Worm (Caenorhabditis elegans) whole organism, midembryonic: ENCODE data around the gene rps-3.

Experiments used
- T22C8.4 ChIP-seq: fragments of 200-800 bp; sonication (Bioruptor generic); IDR thresholded peaks from 2 replicates; pipeline ENCODE4 v1.3.6; 2022; ENCODE audit warnings: missing genetic modification characterization, missing compliant biosample characterization
- flt-1 ChIP-seq: fragments of 200-800 bp; sonication (Bioruptor generic); IDR thresholded peaks from 2 replicates; pipeline ENCODE4 v1.3.6; 2022; ENCODE audit warnings: missing genetic modification characterization, missing compliant biosample characterization
- klf-2 ChIP-seq: fragments of 200-800 bp; sonication (Bioruptor generic); conservative IDR thresholded peaks from 2 replicates; pipeline ENCODE4 v1.3.6; 2022; ENCODE audit warnings: missing genetic modification reagents, missing genetic modification characterization, missing compliant biosample characterization
- med-1 ChIP-seq: sonication (generic microtip); optimal IDR thresholded peaks from 2 replicates; lab custom pipeline; 2017; ENCODE audit warnings: missing genetic modification characterization, mild to moderate bottlenecking, missing compliant biosample characterization, antibody characterized with exemption, missing genetic modification reagents; ENCODE audit not compliant: insufficient read depth
- ref-1 ChIP-seq: fragments of 200-800 bp; sonication (Bioruptor generic); conservative IDR thresholded peaks from 2 replicates; pipeline ENCODE4 v1.3.6; 2022; ENCODE audit warnings: missing genetic modification reagents, missing genetic modification characterization, missing compliant biosample characterization
- tab-1 ChIP-seq: fragments of 200-800 bp; sonication (Bioruptor generic); IDR thresholded peaks from 2 replicates; pipeline ENCODE4 v1.3.6; 2022; ENCODE audit warnings: missing genetic modification characterization, missing compliant biosample characterization
- ztf-23 ChIP-seq: fragments of 200-800 bp; sonication (Bioruptor generic); IDR thresholded peaks from 2 replicates; pipeline ENCODE4 v1.3.6; 2022; ENCODE audit warnings: missing genetic modification reagents, missing genetic modification characterization, missing compliant biosample characterization

DNA sequence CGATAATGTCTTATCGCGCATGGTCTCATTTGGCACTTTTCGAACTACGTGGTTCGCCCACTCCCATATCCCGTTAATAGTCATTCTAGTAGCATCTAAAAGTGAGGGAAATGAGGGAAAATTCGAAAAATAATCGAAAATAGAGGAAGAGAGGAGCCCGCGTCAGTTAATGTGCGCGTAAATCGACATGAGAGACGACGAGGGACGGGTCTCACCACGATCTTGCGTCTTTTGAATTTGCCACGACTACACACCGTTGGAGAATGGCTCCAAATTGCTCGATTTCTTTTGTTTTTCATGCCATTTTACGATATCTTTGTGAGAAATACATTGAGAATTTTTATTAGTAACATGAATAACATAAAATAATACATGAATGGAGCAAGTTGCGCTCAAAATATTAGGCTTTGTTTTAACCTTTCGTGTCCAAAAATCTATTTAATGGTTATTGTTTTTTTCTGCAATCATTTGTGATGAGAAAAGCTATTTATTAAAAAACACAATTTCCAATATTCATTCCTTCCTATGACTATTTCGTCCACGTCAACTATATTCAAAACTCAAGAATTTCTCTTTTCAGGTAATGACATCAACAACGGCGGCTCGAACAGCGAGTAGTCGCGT, 41.6 kb downstream of the rps-3 start, which contains the start of the genes gen-1 and stt-3:
- no peak for TF ChIP-seq flt-1 (GFP tag; lab: Robert Waterston, UW)
- no peak for TF ChIP-seq tab-1 (GFP tag; lab: Robert Waterston, UW)
- no peak for TF ChIP-seq T22C8.4 (GFP tag; lab: Robert Waterston, UW)
- TF ChIP-seq ztf-23 (GFP tag; lab: Robert Waterston, UW): no peak
- TF ChIP-seq med-1 (GFP tag; lab: Kevin White, UChicago): no peak
- TF ChIP-seq klf-2 (GFP tag; lab: Robert Waterston, UW): no peak
- no peak for TF ChIP-seq ref-1 (GFP tag; lab: Robert Waterston, UW)
